Fruit fly (Drosophila melanogaster): Measurements from ENCODE around the gene Ucp4B.

DNA sequence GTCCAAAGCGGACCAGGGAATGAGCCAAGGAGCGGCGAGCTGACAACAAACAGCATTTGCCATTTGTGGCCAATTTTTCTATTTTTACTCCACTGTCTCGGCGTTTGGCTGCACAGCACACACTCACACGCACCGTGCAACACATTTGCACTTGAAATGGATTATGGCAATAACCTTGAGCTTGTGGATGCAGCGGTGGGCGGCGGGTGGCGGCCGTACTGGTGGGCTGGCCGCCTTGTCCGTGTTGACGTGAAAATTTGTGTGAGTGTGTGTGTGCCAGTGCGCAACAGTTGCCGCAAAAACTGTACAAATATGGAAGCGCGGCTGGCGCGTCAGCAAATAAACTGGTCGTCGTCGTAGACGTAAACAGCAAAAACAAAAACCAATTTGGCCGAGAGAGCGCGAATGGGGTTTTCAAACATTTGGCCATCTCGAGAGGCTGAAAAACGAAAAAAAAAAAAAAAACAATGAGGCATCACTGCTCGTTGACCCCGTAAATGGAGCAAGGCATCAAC is 5.4 kb downstream of the Ucp4B start:
- TF ChIP-seq CG8478 (optimal IDR thresholded peaks at IDR 0.05) (no peak), CTCF (optimal IDR thresholded peaks at IDR 0.05) (no peak)

All from S2 (cell line).